Worm (Caenorhabditis elegans): ENCODE data around the gene F56C3.1.
A peak's percentile ranks its signal among the peaks of the same experiment; 100 is the strongest.

F56C3.1 gene

DNA sequence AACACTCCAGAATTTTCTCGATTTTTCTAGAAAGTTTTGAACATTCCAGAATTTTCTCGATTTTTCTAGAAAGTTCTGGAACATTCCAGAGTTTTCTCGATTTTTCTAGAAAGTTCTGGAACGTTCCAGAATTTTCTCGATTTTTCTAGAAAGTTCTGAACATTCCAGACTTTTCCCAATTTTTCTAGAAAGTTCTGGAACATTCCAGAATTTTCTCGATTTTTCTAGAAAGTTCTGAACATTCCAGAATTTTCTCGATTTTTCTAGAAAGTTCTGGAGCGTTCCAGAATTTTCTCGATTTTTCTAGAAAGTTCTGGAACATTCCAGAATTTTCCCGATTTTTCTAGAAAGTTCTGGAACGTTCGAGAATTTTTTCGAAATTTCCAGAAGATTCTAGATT is 12.0 kb upstream of the F56C3.1 start:
- TF ChIP-seq mab-9 (GFP tag; IDR thresholded peaks at IDR 0.05) (0 out of 2 replicates have a peak, but pooled peaks have one; percentile 14), unc-98 (GFP tag; IDR thresholded peaks at IDR 0.05) (0 out of 2 replicates have a peak, but pooled peaks have one; percentile 45)

DNA sequence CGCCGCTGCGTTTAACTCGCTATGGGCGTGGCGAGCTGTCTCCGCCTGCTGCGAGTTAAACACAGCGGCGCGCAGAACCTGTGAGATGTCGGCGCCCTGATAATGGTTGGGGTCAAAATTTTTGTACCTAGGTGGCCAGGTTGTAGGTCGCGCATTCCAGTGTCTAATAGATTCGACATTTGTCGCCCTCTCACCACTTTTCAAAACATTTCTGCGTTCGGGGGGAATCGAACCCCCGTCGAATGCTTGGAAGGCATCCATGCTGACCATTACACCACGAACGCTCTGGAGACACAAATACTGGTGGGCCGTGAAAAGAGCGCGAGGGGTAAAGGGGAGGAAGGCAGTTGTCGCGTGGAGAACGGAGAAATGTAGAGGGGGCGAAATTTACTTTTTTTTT is 7.7 kb upstream of the F56C3.1 start:
- TF ChIP-seq nhr-77 (tag; optimal IDR thresholded peaks at IDR 0.05), result peak; percentile 32
- TF ChIP-seq Y116A8C.19 (tag; optimal IDR thresholded peaks at IDR 0.05; ENCODE audit: borderline replicate concordance), result no peak
- TF ChIP-seq hlh-17 (GFP tag; optimal IDR thresholded peaks at IDR 0.05; ENCODE audit: borderline replicate concordance), result no peak
- peak; percentile 60 for TF ChIP-seq fkh-8 (tag; optimal IDR thresholded peaks at IDR 0.05)
- peak; percentile 69 for TF ChIP-seq snpc-4 (tag; optimal IDR thresholded peaks at IDR 0.05)
- peak; percentile 25 for TF ChIP-seq xbp-1 (tag; optimal IDR thresholded peaks at IDR 0.05)
- TF ChIP-seq efl-1 (optimal IDR thresholded peaks at IDR 0.05), result peak; percentile 9 to 24
- peak in 1 of 2 experiments; percentile 63 for TF ChIP-seq efl-1 (GFP tag; optimal IDR thresholded peaks at IDR 0.05 in 1 of 2)
- no peak for TF ChIP-seq aha-1 (tag; optimal IDR thresholded peaks at IDR 0.05)
- no peak for TF ChIP-seq hpl-2 (GFP tag; optimal IDR thresholded peaks at IDR 0.05)
- peak in 1 of 2 experiments; percentile 71 for TF ChIP-seq mdl-1 (tag; optimal IDR thresholded peaks at IDR 0.05)
- TF ChIP-seq mef-2 (tag; optimal IDR thresholded peaks at IDR 0.05), result no peak
- TF ChIP-seq zip-4 (GFP tag; optimal IDR thresholded peaks at IDR 0.05), result no peak
- no peak for TF ChIP-seq sox-4 (tag; optimal IDR thresholded peaks at IDR 0.05)
- TF ChIP-seq hlh-4 (tag; optimal IDR thresholded peaks at IDR 0.05), result no peak
- TF ChIP-seq mep-1 (tag; optimal IDR thresholded peaks at IDR 0.05), result peak; percentile 42
- TF ChIP-seq efl-3 (GFP tag; optimal IDR thresholded peaks at IDR 0.05), result no peak
- TF ChIP-seq unc-62 (GFP tag; optimal IDR thresholded peaks at IDR 0.05), result no peak
- no peak for TF ChIP-seq ztf-11 (tag; optimal IDR thresholded peaks at IDR 0.05)
- no peak for TF ChIP-seq aly-2 (tag; optimal IDR thresholded peaks at IDR 0.05)
- TF ChIP-seq rnt-1 (tag; optimal IDR thresholded peaks at IDR 0.05), result peak; percentile 76
- TF ChIP-seq ceh-63 (GFP tag; optimal IDR thresholded peaks at IDR 0.05), result no peak
- TF ChIP-seq lin-35 (GFP tag; optimal IDR thresholded peaks at IDR 0.05), result peak in 1 of 2 experiments; percentile 62
- peak in 1 of 3 experiments; percentile 19 for TF ChIP-seq dpl-1 (GFP tag; optimal IDR thresholded peaks at IDR 0.05)
- peak; percentile 17 for TF ChIP-seq unc-86 (tag; optimal IDR thresholded peaks at IDR 0.05)
- no peak for TF ChIP-seq elt-3 (tag; optimal IDR thresholded peaks at IDR 0.05)
- TF ChIP-seq ceh-8 (GFP tag; optimal IDR thresholded peaks at IDR 0.05), result peak; percentile 55
- TF ChIP-seq unc-30 (tag; optimal IDR thresholded peaks at IDR 0.05), result no peak
- no peak for TF ChIP-seq sptf-1 (tag; optimal IDR thresholded peaks at IDR 0.05)
- TF ChIP-seq lin-13 (GFP tag; optimal IDR thresholded peaks at IDR 0.05), result no peak
- no peak for TF ChIP-seq pqm-1 (tag; optimal IDR thresholded peaks at IDR 0.05)
- TF ChIP-seq sup-37 (GFP tag; optimal IDR thresholded peaks at IDR 0.05), result no peak
- TF ChIP-seq egl-27 (tag; optimal IDR thresholded peaks at IDR 0.05), result no peak
- no peak for TF ChIP-seq F16B12.6 (tag; optimal IDR thresholded peaks at IDR 0.05)
- TF ChIP-seq isw-1 (GFP tag; IDR thresholded peaks at IDR 0.05), result no peak
- peak; percentile 34 for TF ChIP-seq nhr-20 (tag; optimal IDR thresholded peaks at IDR 0.05)
- TF ChIP-seq lsy-2 (tag; optimal IDR thresholded peaks at IDR 0.05), result peak; percentile 32 to 39
- no peak for TF ChIP-seq C04F5.9 (tag; optimal IDR thresholded peaks at IDR 0.05)
- TF ChIP-seq ceh-82 (tag; optimal IDR thresholded peaks at IDR 0.05), result peak; percentile 33 to 65 (median 58)
- no peak for TF ChIP-seq ces-1 (GFP tag; optimal IDR thresholded peaks at IDR 0.05)
- no peak for TF ChIP-seq lin-15B (tag; optimal IDR thresholded peaks at IDR 0.05)
- TF ChIP-seq grh-1 (GFP tag; IDR thresholded peaks at IDR 0.05), result peak; percentile 41
- no peak for TF ChIP-seq zag-1 (tag; optimal IDR thresholded peaks at IDR 0.05)
- peak; percentile 81 for TF ChIP-seq skn-1 (tag; optimal IDR thresholded peaks at IDR 0.05)
- no peak for TF ChIP-seq unc-130 (tag; optimal IDR thresholded peaks at IDR 0.05)
- TF ChIP-seq fos-1 (tag; optimal IDR thresholded peaks at IDR 0.05), result peak; percentile 36
- TF ChIP-seq C16A3.4 (tag; optimal IDR thresholded peaks at IDR 0.05), result peak; percentile 9
- TF ChIP-seq ceh-88 (GFP tag; IDR thresholded peaks at IDR 0.05), result 0 out of 2 replicates have a peak, but pooled peaks have one; percentile 20
- no peak for TF ChIP-seq tlp-1 (tag; optimal IDR thresholded peaks at IDR 0.05)
- TF ChIP-seq nhr-85 (tag), result no peak
